Worm (Caenorhabditis elegans): ENCODE measurements around the gene Y116F11B.8.

- no peak for TF ChIP-seq lin-15B (tag; optimal IDR thresholded peaks at IDR 0.05)
- no peak for TF ChIP-seq snpc-4 (tag; optimal IDR thresholded peaks at IDR 0.05)
- no peak for TF ChIP-seq skn-1 (tag; optimal IDR thresholded peaks at IDR 0.05)
- no peak for TF ChIP-seq nhr-25 (tag; optimal IDR thresholded peaks at IDR 0.05)
- no peak for TF ChIP-seq unc-62 (GFP tag; optimal IDR thresholded peaks at IDR 0.05)
- TF ChIP-seq elt-1 (tag; optimal IDR thresholded peaks at IDR 0.05): no peak
- no peak for TF ChIP-seq elt-3 (tag; optimal IDR thresholded peaks at IDR 0.05)
- TF ChIP-seq ama-1 (optimal IDR thresholded peaks at IDR 0.05): no peak
- no peak for TF ChIP-seq nhr-28 (tag; optimal IDR thresholded peaks at IDR 0.05)
- TF ChIP-seq hmg-11 (tag; optimal IDR thresholded peaks at IDR 0.05): no peak
- no peak for TF ChIP-seq nhr-77 (tag; optimal IDR thresholded peaks at IDR 0.05)
Observed at ce11 chrV:19829225-19829624, 28.2 kb upstream of the Y116F11B.8 start.
